Worm (Caenorhabditis elegans) whole organism, L2 larva: ENCODE results near the gene F19H8.2.

Source experiments
- C34F6.9 ChIP-seq: fragments of 150-350 bp; optimal IDR thresholded peaks from 2 replicates; lab custom pipeline; 2014; ENCODE audit warnings: missing biosample characterization, missing genetic modification characterization
- F13H6.1 ChIP-seq: sonication (generic microtip); optimal IDR thresholded peaks from 2 replicates; lab custom pipeline; 2016; ENCODE audit warnings: missing genetic modification characterization, missing compliant biosample characterization
- R02D3.7 ChIP-seq: fragments of 150-350 bp; optimal IDR thresholded peaks from 2 replicates; lab custom pipeline; 2014; ENCODE audit warnings: missing biosample characterization, missing genetic modification characterization
- Y55F3AM.14 ChIP-seq: fragments of 200-800 bp; sonication (Bioruptor generic); optimal IDR thresholded peaks from 2 replicates; lab custom pipeline; 2018; ENCODE audit warnings: mild to moderate bottlenecking, missing genetic modification characterization, missing compliant biosample characterization
- ZK546.5 ChIP-seq: sonication (generic microtip); optimal IDR thresholded peaks from 2 replicates; lab custom pipeline; 2017; ENCODE audit warnings: missing biosample characterization, missing genetic modification characterization
- alr-1 ChIP-seq: fragments of 150-350 bp; optimal IDR thresholded peaks from 2 replicates; lab custom pipeline; 2014; ENCODE audit warnings: missing biosample characterization, missing genetic modification characterization
- aly-2 ChIP-seq: fragments of 150-350 bp; optimal IDR thresholded peaks from 2 replicates; lab custom pipeline; 2014; ENCODE audit warnings: missing biosample characterization, missing genetic modification characterization
- ama-1 ChIP-seq: fragments of 150-350 bp; optimal IDR thresholded peaks from 2 replicates; lab custom pipeline; 2018; ENCODE audit warnings: inconsistent platforms
- blmp-1 ChIP-seq: sonication (generic microtip); optimal IDR thresholded peaks from 2 replicates; lab custom pipeline; 2017; ENCODE audit warnings: missing genetic modification characterization, mild to moderate bottlenecking, missing compliant biosample characterization, antibody characterized with exemption, moderate library complexity; ENCODE audit not compliant: insufficient read depth
- ceh-16 ChIP-seq: fragments of 150-350 bp; optimal IDR thresholded peaks from 2 replicates; lab custom pipeline; 2014; ENCODE audit warnings: missing biosample characterization, missing genetic modification characterization
- ceh-82 ChIP-seq: fragments of 150-350 bp; optimal IDR thresholded peaks from 2 replicates; lab custom pipeline; 2014; ENCODE audit warnings: missing biosample characterization, missing genetic modification characterization
- elt-1 ChIP-seq: fragments of 150-350 bp; optimal IDR thresholded peaks from 2 replicates; lab custom pipeline; 2014; ENCODE audit warnings: missing biosample characterization, missing genetic modification characterization
- elt-3 ChIP-seq: sonication (generic microtip); optimal IDR thresholded peaks from 2 replicates; lab custom pipeline; 2017; ENCODE audit warnings: missing biosample characterization, missing genetic modification characterization
- fos-1 ChIP-seq: fragments of 150-350 bp; optimal IDR thresholded peaks from 2 replicates; lab custom pipeline; 2014; ENCODE audit warnings: missing biosample characterization, missing genetic modification characterization
- gmeb-1 ChIP-seq: fragments of 150-350 bp; optimal IDR thresholded peaks from 2 replicates; lab custom pipeline; 2014; ENCODE audit warnings: missing biosample characterization, missing genetic modification characterization
- lin-13 ChIP-seq: fragments of 150-350 bp; optimal IDR thresholded peaks from 2 replicates; lab custom pipeline; 2014; ENCODE audit warnings: missing biosample characterization, missing genetic modification reagents, missing genetic modification characterization
- lin-39 ChIP-seq: fragments of 150-350 bp; optimal IDR thresholded peaks from 2 replicates; lab custom pipeline; 2014; ENCODE audit warnings: missing biosample characterization, missing genetic modification reagents, missing genetic modification characterization
- lsy-2 ChIP-seq, 2 experiments: fragments of 150-350 bp in 1 of 2; sonication (generic microtip) in 1 of 2; optimal IDR thresholded peaks; 2 replicates each; lab custom pipeline; 2014 to 2017; ENCODE audit warnings: missing biosample characterization in 2 of 2, missing genetic modification characterization in 2 of 2
- mab-5 ChIP-seq: fragments of 150-350 bp; optimal IDR thresholded peaks from 2 replicates; lab custom pipeline; 2014; ENCODE audit warnings: missing biosample characterization, missing genetic modification characterization
- mbf-1 ChIP-seq: sonication (generic microtip); optimal IDR thresholded peaks from 2 replicates; lab custom pipeline; 2017; ENCODE audit warnings: missing biosample characterization, missing genetic modification characterization
- mdl-1 ChIP-seq, 2 experiments: fragments of 150-350 bp in 1 of 2; sonication (generic microtip) in 1 of 2; optimal IDR thresholded peaks; 2 replicates each; lab custom pipeline; 2017; ENCODE audit warnings: missing biosample characterization in 2 of 2, missing genetic modification characterization in 2 of 2
- nhr-10 ChIP-seq: sonication (generic microtip); optimal IDR thresholded peaks from 2 replicates; lab custom pipeline; 2017; ENCODE audit warnings: missing biosample characterization, missing genetic modification characterization
- nhr-12 ChIP-seq: fragments of 150-350 bp; optimal IDR thresholded peaks from 2 replicates; lab custom pipeline; 2014; ENCODE audit warnings: missing biosample characterization, missing genetic modification characterization
- nhr-129 ChIP-seq: fragments of 150-350 bp; optimal IDR thresholded peaks from 2 replicates; lab custom pipeline; 2014; ENCODE audit warnings: missing biosample characterization, missing genetic modification characterization
- nhr-21 ChIP-seq: fragments of 150-350 bp; optimal IDR thresholded peaks from 2 replicates; lab custom pipeline; 2014; ENCODE audit warnings: missing biosample characterization, missing genetic modification characterization
- nhr-23 ChIP-seq: fragments of 150-350 bp; optimal IDR thresholded peaks from 2 replicates; lab custom pipeline; 2014; ENCODE audit warnings: missing biosample characterization, missing genetic modification reagents, missing genetic modification characterization
- nhr-237 ChIP-seq: fragments of 150-350 bp; optimal IDR thresholded peaks from 2 replicates; lab custom pipeline; 2014; ENCODE audit warnings: missing biosample characterization, missing genetic modification characterization
- nhr-25 ChIP-seq: fragments of 150-350 bp; sonication (generic microtip); optimal IDR thresholded peaks from 3 replicates; lab custom pipeline; 2014; ENCODE audit warnings: missing biosample characterization, missing genetic modification characterization
- nhr-77 ChIP-seq: fragments of 150-350 bp; optimal IDR thresholded peaks from 2 replicates; lab custom pipeline; 2014; ENCODE audit warnings: missing biosample characterization, missing genetic modification characterization
- skn-1 ChIP-seq: sonication (generic microtip); optimal IDR thresholded peaks from 2 replicates; lab custom pipeline; 2017; ENCODE audit warnings: missing biosample characterization, missing genetic modification characterization
- sma-3 ChIP-seq: sonication (generic microtip); optimal IDR thresholded peaks from 2 replicates; lab custom pipeline; 2016; ENCODE audit warnings: missing genetic modification reagents, missing genetic modification characterization, missing compliant biosample characterization
- snpc-4 ChIP-seq: fragments of 150-350 bp; optimal IDR thresholded peaks from 2 replicates; lab custom pipeline; 2014; ENCODE audit warnings: missing biosample characterization, missing genetic modification characterization
- unc-39 ChIP-seq: fragments of 150-350 bp; optimal IDR thresholded peaks from 2 replicates; lab custom pipeline; 2014; ENCODE audit warnings: missing biosample characterization, missing genetic modification characterization
- unc-62 ChIP-seq: fragments of 150-350 bp; optimal IDR thresholded peaks from 2 replicates; lab custom pipeline; 2014; ENCODE audit warnings: missing biosample characterization, missing genetic modification reagents, missing genetic modification characterization
- ztf-1 ChIP-seq: fragments of 200-800 bp; sonication (Bioruptor generic); conservative IDR thresholded peaks from 2 replicates; pipeline ENCODE4 v1.3.6; 2022; ENCODE audit warnings: missing genetic modification characterization, missing compliant biosample characterization
- ztf-4 ChIP-seq: fragments of 150-350 bp; optimal IDR thresholded peaks from 2 replicates; lab custom pipeline; 2014; ENCODE audit warnings: missing biosample characterization, missing genetic modification characterization

F19H8.2 gene

DNA sequence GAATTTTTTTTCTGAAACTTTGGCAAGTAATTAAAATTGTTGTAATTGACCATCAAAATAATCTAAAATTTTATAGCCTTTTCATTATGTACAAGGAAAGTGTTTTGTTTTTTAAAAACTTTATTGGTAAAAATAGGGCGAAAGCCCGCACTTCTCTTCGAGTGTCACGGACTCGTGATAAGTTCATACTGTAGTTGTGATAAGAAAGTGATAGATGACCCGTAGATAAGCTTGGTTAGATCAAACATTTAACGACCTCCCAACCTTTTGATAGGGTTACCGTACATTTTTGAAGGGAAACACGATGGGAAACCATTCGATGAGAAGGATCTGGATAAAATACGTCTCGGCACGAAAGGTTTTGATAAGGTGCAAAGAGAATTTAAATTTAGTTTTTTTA, 10.7 kb upstream of the F19H8.2 start:
- TF ChIP-seq unc-39 (tag; lab: Kevin White, UChicago) = no peak
- TF ChIP-seq nhr-129 (tag; lab: Kevin White, UChicago) = no peak
- peak; percentile 27 for TF ChIP-seq fos-1 (tag; lab: Kevin White, UChicago)
- peak in 1 of 2 experiments; percentile 52 for TF ChIP-seq lsy-2 (tag; optimal IDR thresholded peaks at IDR 0.05; lab: Kevin White, UChicago)
- peak; percentile 34 for TF ChIP-seq blmp-1 (tag; lab: Kevin White, UChicago)
- no peak for TF ChIP-seq mdl-1 (tag; optimal IDR thresholded peaks at IDR 0.05; lab: Kevin White, UChicago)
- TF ChIP-seq elt-1 (tag; lab: Kevin White, UChicago) = no peak
- peak; percentile 27 for TF ChIP-seq nhr-25 (tag; lab: Kevin White, UChicago)

DNA sequence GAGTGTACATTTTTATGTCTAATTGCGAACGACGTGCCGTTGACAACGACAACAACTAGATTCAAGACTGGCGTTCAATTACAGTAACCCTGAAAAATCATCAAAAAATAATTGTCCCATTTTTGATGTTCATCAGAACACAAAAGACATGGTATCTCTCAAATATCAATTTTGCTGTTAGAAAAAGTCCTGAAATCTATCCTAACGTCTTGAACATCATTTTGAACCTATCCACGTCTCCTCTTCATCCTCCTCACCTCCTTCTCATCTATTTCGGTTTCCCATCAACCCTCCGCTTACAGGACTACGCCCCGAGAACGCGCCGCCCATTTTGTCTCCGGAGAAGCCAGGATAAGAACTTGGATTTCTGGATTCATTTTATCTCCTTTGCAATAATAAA, 10.1 kb upstream of the F19H8.2 start, which contains the start of gene mltn-9:
Gene mltn-9 (plus strand): TSS at position 301 of the 400 bp plus-strand sequence.
- no peak for TF ChIP-seq nhr-10 (tag; lab: Kevin White, UChicago)

DNA sequence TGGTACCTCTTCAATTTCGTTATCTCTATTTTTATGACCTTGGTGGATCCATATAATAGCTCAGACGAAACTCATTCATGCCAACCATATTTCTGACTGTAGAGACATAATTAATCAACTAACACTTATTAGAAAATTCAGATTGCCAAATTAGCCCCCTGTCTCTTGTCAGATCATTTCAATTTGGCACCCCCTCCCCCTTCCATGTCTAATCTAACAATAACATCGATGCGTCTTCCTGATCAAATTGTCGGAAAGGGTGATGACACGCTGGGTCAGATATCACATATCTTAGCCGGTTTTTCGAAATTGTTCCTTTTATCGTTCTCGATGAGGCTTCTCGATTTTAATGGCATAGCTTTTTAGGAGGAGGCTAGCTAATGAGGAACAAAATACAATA, 5.6 kb upstream of the F19H8.2 start:
- TF ChIP-seq F13H6.1 (tag; lab: Kevin White, UChicago) (no peak), unc-62 (GFP tag; lab: Kevin White, UChicago) (no peak), nhr-25 (tag; lab: Kevin White, UChicago) (no peak), aly-2 (tag; lab: Kevin White, UChicago) (no peak), R02D3.7 (tag; lab: Kevin White, UChicago) (no peak), alr-1 (no peak), mbf-1 (tag; lab: Kevin White, UChicago) (no peak), nhr-237 (tag; lab: Kevin White, UChicago) (no peak), ztf-4 (tag; lab: Kevin White, UChicago) (no peak), blmp-1 (tag; lab: Kevin White, UChicago) (no peak), C34F6.9 (tag; lab: Kevin White, UChicago) (no peak), mdl-1 (tag; optimal IDR thresholded peaks at IDR 0.05; lab: Kevin White, UChicago) (no peak), nhr-77 (tag; lab: Kevin White, UChicago) (no peak), fos-1 (tag; lab: Kevin White, UChicago) (no peak)

DNA sequence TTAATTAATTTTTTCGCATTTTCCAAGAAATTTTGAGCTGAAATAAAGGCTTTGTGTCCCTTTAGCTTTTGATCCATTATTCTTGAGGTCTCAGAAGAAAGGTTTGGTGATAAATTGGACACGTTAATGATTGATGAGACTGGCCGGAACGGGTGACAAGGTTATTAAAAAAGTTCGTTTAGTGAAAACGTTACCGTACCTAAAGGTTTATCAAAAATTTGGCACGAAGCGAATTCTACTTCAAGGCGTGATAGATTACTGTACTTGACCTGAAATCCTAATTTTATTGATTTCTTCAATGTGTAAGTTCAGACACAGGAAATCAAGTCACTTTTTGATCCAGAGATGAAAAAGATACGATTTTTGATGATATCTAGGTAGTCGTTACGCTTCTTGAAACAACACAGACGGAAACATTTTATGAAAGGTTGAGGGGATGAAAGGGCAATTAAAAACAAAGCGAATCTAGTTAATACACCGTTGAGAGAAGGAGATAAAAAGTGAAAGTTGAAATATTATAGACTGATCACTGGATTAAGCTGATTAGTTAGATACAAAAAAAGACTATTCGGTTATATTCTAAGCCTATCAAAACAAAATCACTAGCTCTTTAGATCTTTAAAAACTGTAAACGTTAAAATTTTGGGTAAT, 4.9 kb upstream of the F19H8.2 start:
- TF ChIP-seq blmp-1 (tag; lab: Kevin White, UChicago) = peak; percentile 60
- TF ChIP-seq lsy-2 (tag; optimal IDR thresholded peaks at IDR 0.05; lab: Kevin White, UChicago) = peak in 1 of 2 experiments; percentile 7
- TF ChIP-seq nhr-21 = peak; percentile 24
- TF ChIP-seq ama-1 (lab: Kevin White, UChicago) = peak; percentile 67
- TF ChIP-seq ceh-82 = no peak
- no peak for TF ChIP-seq gmeb-1 (tag; lab: Kevin White, UChicago)
- TF ChIP-seq Y55F3AM.14 (GFP tag; lab: Kevin White, UChicago) = no peak
- no peak for TF ChIP-seq mab-5
- peak; percentile 2 for TF ChIP-seq nhr-129 (tag; lab: Kevin White, UChicago)

DNA sequence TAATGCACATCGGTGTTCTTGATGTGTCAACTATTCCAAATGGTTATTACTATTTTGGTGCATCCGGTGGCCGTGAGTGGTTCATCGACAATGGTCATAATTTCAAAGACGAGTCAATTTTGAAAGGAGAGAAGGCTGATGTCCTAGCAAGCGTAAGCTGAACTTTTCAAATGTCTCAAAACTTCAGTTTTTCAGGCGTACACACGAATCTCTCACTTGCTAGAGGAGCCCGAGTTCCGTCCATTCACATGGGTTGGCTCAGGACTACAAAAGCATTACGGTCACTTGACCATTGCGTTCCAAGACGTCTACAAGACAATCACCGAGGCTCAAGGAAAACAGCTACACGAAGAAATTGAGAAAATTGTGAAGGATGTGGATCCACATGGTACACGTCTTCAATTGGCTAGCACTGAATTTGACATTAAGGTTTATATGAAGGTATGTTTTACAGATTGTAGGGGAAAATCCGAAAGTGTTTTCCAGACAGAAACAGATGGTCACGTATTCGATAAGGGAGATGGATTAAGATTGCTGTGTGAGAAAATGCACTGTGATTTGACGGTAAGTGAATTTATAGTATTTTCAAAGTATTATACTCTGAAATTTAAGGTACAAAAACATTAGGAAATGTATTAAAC, 3.7 kb upstream of the F19H8.2 start:
- TF ChIP-seq nhr-21 = no peak
- TF ChIP-seq ama-1 (lab: Kevin White, UChicago) = peak; percentile 1

DNA sequence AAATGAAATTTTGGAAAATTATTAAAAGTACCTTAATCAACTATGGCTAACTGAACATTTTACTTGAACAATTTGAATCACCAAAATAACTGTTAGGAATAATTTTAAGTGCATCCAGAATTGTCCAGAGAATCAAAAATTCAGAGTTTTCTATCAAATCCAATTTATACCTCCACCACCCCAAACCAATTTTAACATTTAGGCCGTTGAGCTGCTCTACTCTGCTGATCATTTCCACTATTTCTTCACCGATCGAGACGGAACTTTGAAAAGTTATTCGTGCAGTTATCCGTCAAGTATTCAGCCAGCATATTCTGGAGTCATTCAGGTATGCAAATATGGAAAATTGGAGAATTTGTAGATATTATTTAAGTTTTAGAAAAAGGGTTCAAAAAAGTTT, 2.8 kb upstream of the F19H8.2 start:
- TF ChIP-seq skn-1 (tag; lab: Kevin White, UChicago) (no peak), ama-1 (lab: Kevin White, UChicago) (peak; percentile 33)

DNA sequence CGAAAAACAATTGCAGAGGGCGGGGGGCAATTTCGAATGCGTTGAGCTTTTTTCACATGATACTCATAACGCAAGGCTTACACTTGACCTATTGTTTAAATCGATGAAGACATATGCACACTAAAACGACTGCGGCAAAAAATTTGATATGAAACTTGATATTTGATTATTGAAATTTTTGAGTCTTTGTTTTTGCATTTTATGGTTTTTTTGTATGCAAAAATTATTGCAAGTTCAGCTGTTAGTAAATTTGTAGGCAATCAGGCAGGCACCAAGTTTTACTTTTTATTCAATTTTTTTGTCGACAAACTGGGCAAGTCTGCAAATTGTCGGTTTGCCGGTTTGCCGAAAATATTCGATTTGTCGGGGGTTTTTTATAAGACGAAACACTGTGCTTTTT, 503 bp upstream of the F19H8.2 start, which contains the start of gene arl-3:
Gene arl-3 (plus strand): TSS at position 301 of the 400 bp plus-strand sequence.
- no peak for TF ChIP-seq F13H6.1 (tag; lab: Kevin White, UChicago)
- TF ChIP-seq lin-13 = no peak
- TF ChIP-seq snpc-4 (tag; lab: Kevin White, UChicago) = no peak
- TF ChIP-seq ceh-16 (tag; lab: Kevin White, UChicago) = no peak
- no peak for TF ChIP-seq Y55F3AM.14 (GFP tag; lab: Kevin White, UChicago)
- TF ChIP-seq ZK546.5 (tag; lab: Kevin White, UChicago) = no peak
- TF ChIP-seq elt-1 (tag; lab: Kevin White, UChicago) = no peak
- TF ChIP-seq ztf-1 = no peak
- TF ChIP-seq mbf-1 (tag; lab: Kevin White, UChicago) = no peak
- TF ChIP-seq aly-2 (tag; lab: Kevin White, UChicago) = no peak
- no peak for TF ChIP-seq lin-39 (tag; lab: Kevin White, UChicago)
- TF ChIP-seq nhr-12 (tag; lab: Kevin White, UChicago) = no peak
- no peak for TF ChIP-seq nhr-10 (tag; lab: Kevin White, UChicago)
- no peak for TF ChIP-seq nhr-23
- TF ChIP-seq C34F6.9 (tag; lab: Kevin White, UChicago) = no peak
- no peak for TF ChIP-seq sma-3
- TF ChIP-seq elt-3 (tag; lab: Kevin White, UChicago) = no peak
